Fruit fly (Drosophila melanogaster): ENCODE measurements around the gene Polr1C.

Polr1C gene

dm6 chr2L:4981278-4981966, 12.6 kb downstream of the Polr1C start, which contains the start of the genes CG8892 and CG34126:
Gene CG8892, minus strand, starts transcription at chr2L:4981592.
Gene CG34126, plus strand, starts transcription at chr2L:4981614.
- TF ChIP-seq rgr (GFP tag; optimal IDR thresholded peaks at IDR 0.05), result peak; percentile 98
- TF ChIP-seq fru (GFP tag; optimal IDR thresholded peaks at IDR 0.05), result peak; percentile 98
- TF ChIP-seq foxo (GFP tag; optimal IDR thresholded peaks at IDR 0.05), result peak; percentile 91 to 99
- peak; percentile 89 for TF ChIP-seq Rel (GFP tag; optimal IDR thresholded peaks at IDR 0.05)
- TF ChIP-seq Rel (tag; optimal IDR thresholded peaks at IDR 0.05), result peak; percentile 87
- no peak for TF ChIP-seq usp (GFP tag; optimal IDR thresholded peaks at IDR 0.05)
- TF ChIP-seq dsf (GFP tag; optimal IDR thresholded peaks at IDR 0.05; ENCODE audit: borderline replicate concordance), result peak; percentile 95
- TF ChIP-seq sv (GFP tag; optimal IDR thresholded peaks at IDR 0.05), result peak; percentile 99
- no peak for TF ChIP-seq Abd-B (GFP tag; optimal IDR thresholded peaks at IDR 0.05)
- peak; percentile 97 for TF ChIP-seq Sp1 (GFP tag; optimal IDR thresholded peaks at IDR 0.05)
- peak; percentile 98 for TF ChIP-seq h (GFP tag; optimal IDR thresholded peaks at IDR 0.05)
- peak; percentile 98 for TF ChIP-seq br (GFP tag; optimal IDR thresholded peaks at IDR 0.05)
- TF ChIP-seq CG9705 (GFP tag; optimal IDR thresholded peaks at IDR 0.05), result peak; percentile 98
- no peak for TF ChIP-seq Dif (GFP tag; optimal IDR thresholded peaks at IDR 0.05; ENCODE audit: partially characterized antibody)
- peak; percentile 97 for TF ChIP-seq OdsH (GFP tag; optimal IDR thresholded peaks at IDR 0.05)
- TF ChIP-seq Hnf4 (GFP tag; optimal IDR thresholded peaks at IDR 0.05), result peak; percentile 98
- peak; percentile 98 for TF ChIP-seq woc (GFP tag; optimal IDR thresholded peaks at IDR 0.05)
- peak; percentile 94 for TF ChIP-seq GATAd (GFP tag; optimal IDR thresholded peaks at IDR 0.05)
- no peak for TF ChIP-seq dl (GFP tag; optimal IDR thresholded peaks at IDR 0.05; ENCODE audit: insufficient read depth in 1 of 2, partially characterized antibody in 2 of 2)
- TF ChIP-seq Jra (GFP tag; optimal IDR thresholded peaks at IDR 0.05), result peak; percentile 97
- TF ChIP-seq ey (GFP tag; optimal IDR thresholded peaks at IDR 0.05), result peak; percentile 97
- TF ChIP-seq CG32264 (GFP tag; optimal IDR thresholded peaks at IDR 0.05), result peak; percentile 93
- TF ChIP-seq HLH106 (tag; optimal IDR thresholded peaks at IDR 0.05), result peak; percentile 99
- TF ChIP-seq psq (GFP tag; optimal IDR thresholded peaks at IDR 0.05), result peak; percentile 97
- TF ChIP-seq CrebA (GFP tag; optimal IDR thresholded peaks at IDR 0.05; ENCODE audit: borderline replicate concordance), result no peak
- TF ChIP-seq dmrt93B (GFP tag; optimal IDR thresholded peaks at IDR 0.05), result peak; percentile 99
- no peak for TF ChIP-seq tai (GFP tag; optimal IDR thresholded peaks at IDR 0.05)
- no peak for TF ChIP-seq lola (GFP tag; optimal IDR thresholded peaks at IDR 0.05)
- no peak for TF ChIP-seq Hr78 (GFP tag; optimal IDR thresholded peaks at IDR 0.05)
- TF ChIP-seq N (GFP tag; optimal IDR thresholded peaks at IDR 0.05), result no peak
- peak; percentile 62 for TF ChIP-seq Myc (optimal IDR thresholded peaks at IDR 0.05)
- TF ChIP-seq Hr83 (GFP tag; optimal IDR thresholded peaks at IDR 0.05; ENCODE audit: poor library complexity, severe bottlenecking), result peak; percentile 97
- peak; percentile 91 for TF ChIP-seq sage (GFP tag; optimal IDR thresholded peaks at IDR 0.05)
- TF ChIP-seq Dfd (GFP tag; optimal IDR thresholded peaks at IDR 0.05), result no peak
- peak; percentile 92 for TF ChIP-seq Mio (GFP tag; optimal IDR thresholded peaks at IDR 0.05)
- TF ChIP-seq pan (optimal IDR thresholded peaks at IDR 0.05), result no peak
- peak; percentile 93 for TF ChIP-seq jim (GFP tag; optimal IDR thresholded peaks at IDR 0.05)
- TF ChIP-seq Vsx2 (GFP tag; optimal IDR thresholded peaks at IDR 0.05; ENCODE audit: partially characterized antibody), result no peak
- TF ChIP-seq brk (GFP tag; optimal IDR thresholded peaks at IDR 0.05), result peak; percentile 95

- peak; percentile 3 for TF ChIP-seq Hr83 (GFP tag; optimal IDR thresholded peaks at IDR 0.05; ENCODE audit: poor library complexity, severe bottlenecking)
- no peak for TF ChIP-seq OdsH (GFP tag; optimal IDR thresholded peaks at IDR 0.05)
- TF ChIP-seq dl (GFP tag; optimal IDR thresholded peaks at IDR 0.05; ENCODE audit: insufficient read depth in 1 of 2, partially characterized antibody in 2 of 2), result no peak
- no peak for TF ChIP-seq Sp1 (GFP tag; optimal IDR thresholded peaks at IDR 0.05)
- peak; percentile 80 for TF ChIP-seq jim (GFP tag; optimal IDR thresholded peaks at IDR 0.05)
- TF ChIP-seq Dfd (GFP tag; optimal IDR thresholded peaks at IDR 0.05), result no peak
- no peak for TF ChIP-seq CrebA (GFP tag; optimal IDR thresholded peaks at IDR 0.05; ENCODE audit: borderline replicate concordance)
- no peak for TF ChIP-seq rgr (GFP tag; optimal IDR thresholded peaks at IDR 0.05)
Observed at dm6 chr2L:4982098-4982646, 13.4 kb downstream of the Polr1C start.

All from whole organism, wandering third instar larva.